Fruit fly (Drosophila melanogaster) S2 (cell line): ENCODE results near the gene CG42467.

Source experiments
- CG8478 ChIP-seq: fragments of >200 bp; optimal IDR thresholded peaks from 2 replicates; lab custom pipeline; 2018
- CTCF ChIP-seq, 2 experiments: fragments of >200 bp; optimal IDR thresholded peaks; 2 replicates each; lab custom pipeline; 2018

CG42467 gene

dm6 chr2L:3692466-3692865 lies 8.6 kb upstream of the CG42467 start, which contains the start of gene CG16704:
CG16704 (minus strand) TSS chr2L:3692587.
- TF ChIP-seq CTCF (optimal IDR thresholded peaks at IDR 0.05; lab: Kevin White, UChicago) (no peak), CG8478 (lab: Kevin White, UChicago) (no peak)

- TF ChIP-seq CG8478 (lab: Kevin White, UChicago) = no peak
- TF ChIP-seq CTCF (optimal IDR thresholded peaks at IDR 0.05; lab: Kevin White, UChicago) = no peak
These were observed 8.0 kb upstream of the CG42467 start, which contains the start of gene CG3513 for dm6 chr2L:3693082-3693481. CG3513 (minus strand) TSS chr2L:3693182.

- TF ChIP-seq CTCF (optimal IDR thresholded peaks at IDR 0.05; lab: Kevin White, UChicago) (no peak), CG8478 (lab: Kevin White, UChicago) (no peak)
These were observed 7.3 kb upstream of the CG42467 start, which contains the start of gene Acp24A4 for dm6 chr2L:3693805-3694204. Acp24A4 (minus strand) TSS chr2L:3693905.

DNA sequence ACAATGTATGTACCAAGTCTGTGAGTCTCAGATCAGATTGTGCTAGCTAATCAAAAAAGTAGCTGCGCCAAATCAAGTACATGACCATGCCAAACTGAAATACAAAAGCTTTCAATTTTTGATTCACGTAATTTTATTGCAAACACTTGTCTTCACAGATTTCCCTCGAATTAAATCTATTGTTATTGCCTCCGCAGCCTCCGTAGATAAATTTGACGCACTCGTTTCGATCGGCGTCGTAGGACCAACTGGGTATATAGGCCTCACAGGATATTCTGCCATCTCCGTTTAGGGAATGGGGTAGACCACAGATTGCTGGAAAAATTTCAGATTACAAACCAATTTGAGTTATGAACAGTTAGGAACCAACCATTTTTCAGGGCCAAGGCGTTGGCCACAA lies 6.2 kb upstream of the CG42467 start, which contains the start of gene CG43165:
Gene CG43165, minus strand, starts transcription at position 101 of the 400 bp plus-strand sequence.
- TF ChIP-seq CG8478 (lab: Kevin White, UChicago) (no peak), CTCF (optimal IDR thresholded peaks at IDR 0.05; lab: Kevin White, UChicago) (no peak)

DNA sequence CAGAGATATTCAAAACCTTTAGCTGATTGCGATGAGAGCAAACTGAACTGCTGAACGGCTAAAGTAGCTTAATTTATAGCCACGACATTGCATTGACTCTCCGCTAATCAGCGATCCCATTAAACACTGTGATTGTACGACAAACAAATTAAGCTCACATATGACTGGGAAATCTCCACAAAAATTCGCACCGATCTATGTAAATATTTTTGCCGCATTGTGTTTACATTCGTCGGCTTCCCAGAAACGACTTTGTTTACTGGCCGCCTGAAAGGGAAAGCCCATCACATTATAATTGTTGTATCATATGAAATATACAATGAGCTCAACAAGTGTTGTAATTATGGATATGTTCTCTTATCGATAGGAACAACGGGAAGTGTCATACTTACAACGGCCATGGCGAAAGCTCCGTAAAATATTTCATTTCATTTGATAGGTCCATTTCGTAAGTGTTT lies 5.7 kb upstream of the CG42467 start, which contains the start of gene CG16713:
Gene CG16713, minus strand, starts transcription at position 51 of the 458 bp plus-strand sequence.
- TF ChIP-seq CG8478 (lab: Kevin White, UChicago) (no peak), CTCF (optimal IDR thresholded peaks at IDR 0.05; lab: Kevin White, UChicago) (no peak)

DNA sequence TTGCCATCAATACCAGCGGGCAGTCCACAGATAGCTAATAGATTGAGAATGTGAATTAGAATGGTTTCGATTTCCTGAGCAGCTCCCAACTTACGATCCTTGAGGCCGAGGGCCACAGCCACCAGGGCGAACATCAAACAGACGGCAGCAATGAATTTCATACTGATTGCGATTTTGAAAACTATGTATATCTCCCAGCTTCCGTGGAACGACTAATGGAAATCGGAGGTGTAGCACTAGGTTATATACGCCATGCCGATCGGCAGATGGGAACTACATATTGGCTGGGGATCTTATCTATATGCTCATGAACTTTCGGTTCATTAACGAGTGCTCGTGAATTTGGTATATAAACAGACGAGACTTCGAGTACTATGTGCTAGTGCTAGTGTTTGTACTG lies 4.7 kb upstream of the CG42467 start, which contains the start of gene IM33:
Gene IM33, minus strand, starts transcription at position 221 of the 400 bp plus-strand sequence.
- no peak for TF ChIP-seq CG8478 (lab: Kevin White, UChicago)
- TF ChIP-seq CTCF (optimal IDR thresholded peaks at IDR 0.05; lab: Kevin White, UChicago) = no peak

- TF ChIP-seq CG8478 (lab: Kevin White, UChicago) (no peak), CTCF (optimal IDR thresholded peaks at IDR 0.05; lab: Kevin White, UChicago) (no peak)
These were observed 3.3 kb upstream of the CG42467 start, which contains the start of gene CG3604 for dm6 chr2L:3697772-3698171. CG3604 (minus strand) TSS chr2L:3697872.

DNA sequence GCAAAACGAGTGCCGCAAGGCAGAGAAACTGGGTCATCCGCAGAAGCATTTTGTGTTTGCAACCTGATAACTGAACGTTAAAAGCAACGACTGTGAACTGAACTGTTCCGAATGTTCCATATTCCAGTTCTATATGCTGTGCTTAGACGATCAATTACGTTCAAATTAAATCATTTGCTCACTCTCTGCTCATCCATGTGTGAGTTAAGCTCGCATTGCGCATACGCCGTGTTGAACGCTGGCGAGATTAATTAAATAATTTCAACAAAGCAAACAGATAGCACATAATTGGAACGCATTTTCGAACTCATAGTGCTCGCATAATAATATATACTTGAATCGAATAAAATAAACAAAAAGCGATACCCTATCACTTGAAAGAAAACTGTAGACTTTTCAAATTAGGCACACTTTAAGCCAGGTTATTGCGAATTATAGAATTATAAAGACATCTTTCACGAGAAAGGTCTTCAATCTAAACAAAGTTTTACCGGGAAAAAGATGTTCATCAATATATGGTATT lies 2.0 kb upstream of the CG42467 start, which contains the start of the genes CG10031 and CG42464:
Gene CG10031, minus strand, starts transcription at position 101 of the 523 bp plus-strand sequence.
Gene CG42464, plus strand, starts transcription at position 473 of the 523 bp plus-strand sequence.
- TF ChIP-seq CTCF (optimal IDR thresholded peaks at IDR 0.05; lab: Kevin White, UChicago) = no peak
- no peak for TF ChIP-seq CG8478 (lab: Kevin White, UChicago)

- no peak for TF ChIP-seq CG8478 (lab: Kevin White, UChicago)
- no peak for TF ChIP-seq CTCF (optimal IDR thresholded peaks at IDR 0.05; lab: Kevin White, UChicago)
These were observed 1.2 kb upstream of the CG42467 start, which contains the start of gene CG42465 for dm6 chr2L:3699895-3700294. CG42465 (plus strand) TSS chr2L:3700195.

dm6 chr2L:3700374-3700773 lies 716 bp upstream of the CG42467 start, which contains the start of gene Sfp24C1:
Sfp24C1 (plus strand) TSS chr2L:3700674.
- TF ChIP-seq CTCF (optimal IDR thresholded peaks at IDR 0.05; lab: Kevin White, UChicago) (no peak), CG8478 (lab: Kevin White, UChicago) (no peak)

- TF ChIP-seq CTCF (optimal IDR thresholded peaks at IDR 0.05; lab: Kevin White, UChicago) (no peak), CG8478 (lab: Kevin White, UChicago) (no peak)
These were observed 436 bp downstream of the CG42467 start, which contains the start of gene CG43145 for dm6 chr2L:3701526-3701925. CG43145 (plus strand) TSS chr2L:3701826.

- TF ChIP-seq CG8478 (lab: Kevin White, UChicago) (no peak), CTCF (optimal IDR thresholded peaks at IDR 0.05; lab: Kevin White, UChicago) (no peak)
These were observed 2.2 kb downstream of the CG42467 start, which contains the start of gene CG2816 for dm6 chr2L:3703260-3703659. CG2816 (plus strand) TSS chr2L:3703659.

- TF ChIP-seq CTCF (optimal IDR thresholded peaks at IDR 0.05; lab: Kevin White, UChicago) (no peak), CG8478 (lab: Kevin White, UChicago) (no peak)
These were observed 4.4 kb downstream of the CG42467 start, which contains the start of gene CG31778 for dm6 chr2L:3705438-3705921. CG31778 (minus strand) TSS chr2L:3705488.

dm6 chr2L:3706963-3707362 lies 5.9 kb downstream of the CG42467 start, which contains the start of gene CG31777:
CG31777 (minus strand) TSS chr2L:3707063.
- no peak for TF ChIP-seq CTCF (optimal IDR thresholded peaks at IDR 0.05; lab: Kevin White, UChicago)
- no peak for TF ChIP-seq CG8478 (lab: Kevin White, UChicago)

- TF ChIP-seq CG8478 (lab: Kevin White, UChicago) = no peak
These were observed 10.6 kb downstream of the CG42467 start, which contains the start of gene cutlet for dm6 chr2L:3711665-3712064. cutlet (minus strand) TSS chr2L:3711748.
